Worm (Caenorhabditis elegans): ENCODE results near the gene heh-1.

Gene heh-1

ce11 chrIII:3241361-3241760, 42.0 kb upstream of the heh-1 start:
- TF ChIP-seq eor-1 (tag; optimal IDR thresholded peaks at IDR 0.05) (no peak), ceh-28 (tag; optimal IDR thresholded peaks at IDR 0.05) (peak; percentile 87)

DNA sequence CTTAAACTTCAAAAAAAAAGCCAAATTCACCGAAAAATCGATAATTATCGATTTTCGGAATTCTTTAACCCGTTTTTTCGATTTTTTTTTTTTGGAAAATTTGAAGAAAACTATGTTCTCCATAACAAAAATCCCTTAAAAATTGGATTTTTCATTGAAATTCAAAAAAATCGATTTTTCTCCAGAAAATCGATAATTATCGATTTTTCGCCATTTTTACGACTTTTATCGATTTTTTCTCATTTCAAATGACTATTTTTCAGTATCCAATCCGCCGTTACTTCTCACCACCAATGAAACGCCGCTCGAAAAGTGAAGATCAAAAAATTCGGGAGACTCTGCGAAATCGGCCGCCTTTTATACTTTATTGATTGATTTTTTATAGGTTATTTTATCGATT, 41.6 kb upstream of the heh-1 start:
- no peak for TF ChIP-seq fos-1 (tag; optimal IDR thresholded peaks at IDR 0.05)
- peak; percentile 91 for TF ChIP-seq ceh-28 (tag; optimal IDR thresholded peaks at IDR 0.05)

DNA sequence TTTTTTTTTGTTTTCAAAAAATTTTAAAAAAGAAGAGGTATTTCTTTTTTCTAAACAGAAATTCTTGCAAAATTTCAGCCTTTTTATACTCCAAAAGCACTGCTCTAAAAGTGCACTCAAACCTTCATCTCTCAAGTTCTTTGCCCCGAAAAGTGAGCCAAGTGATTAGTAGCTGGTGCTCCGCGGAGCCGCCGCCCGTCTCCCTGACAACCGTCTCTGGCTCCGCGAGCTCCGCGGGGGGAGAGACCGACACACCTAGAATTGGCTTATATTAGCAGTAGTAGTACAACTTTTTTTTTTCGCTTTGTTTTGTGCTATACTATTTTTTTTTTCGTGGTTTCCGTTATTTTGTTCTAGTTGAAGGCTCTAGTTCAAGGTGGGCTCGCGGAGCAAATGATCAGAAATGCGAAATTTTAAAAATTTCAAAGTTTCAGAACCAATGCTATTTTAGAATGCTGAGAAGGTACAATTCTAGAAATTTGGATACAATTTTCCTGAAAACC, 33.4 kb upstream of the heh-1 start, which contains the start of gene Y53G8AL.1:
Y53G8AL.1 (plus strand) TSS at position 453 of the 503 bp plus-strand sequence.
- no peak for TF ChIP-seq lin-15B (tag; optimal IDR thresholded peaks at IDR 0.05)

DNA sequence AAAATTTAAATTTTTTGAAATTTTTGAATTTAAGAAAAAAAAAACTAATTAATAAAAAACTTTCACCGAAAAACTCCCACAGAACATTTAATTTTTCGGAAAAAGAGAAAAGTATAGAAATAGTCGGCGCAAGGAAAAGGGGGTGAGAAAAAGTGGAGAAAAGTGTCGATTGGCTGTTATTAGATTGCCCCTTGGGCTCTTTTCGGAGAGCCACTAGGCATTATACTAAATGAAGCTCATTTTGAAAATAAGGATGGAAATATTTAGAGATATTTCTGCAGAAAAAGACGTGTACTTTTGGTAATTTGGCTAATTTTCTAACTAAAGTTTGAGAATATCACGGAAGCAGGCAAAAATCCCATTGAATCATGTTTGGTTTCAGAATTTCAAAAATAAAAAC, 24.8 kb upstream of the heh-1 start:
- TF ChIP-seq ztf-4 (tag; optimal IDR thresholded peaks at IDR 0.05): no peak
- TF ChIP-seq fkh-2 (tag; optimal IDR thresholded peaks at IDR 0.05): no peak
- TF ChIP-seq ama-1 (optimal IDR thresholded peaks at IDR 0.05): no peak
- TF ChIP-seq nfya-1 (tag; optimal IDR thresholded peaks at IDR 0.05; ENCODE audit: insufficient read depth): peak; percentile 13
- no peak for TF ChIP-seq ZK546.5 (tag; optimal IDR thresholded peaks at IDR 0.05)
- TF ChIP-seq R02D3.7 (tag; optimal IDR thresholded peaks at IDR 0.05): no peak
- no peak for TF ChIP-seq ceh-16 (tag; optimal IDR thresholded peaks at IDR 0.05)

DNA sequence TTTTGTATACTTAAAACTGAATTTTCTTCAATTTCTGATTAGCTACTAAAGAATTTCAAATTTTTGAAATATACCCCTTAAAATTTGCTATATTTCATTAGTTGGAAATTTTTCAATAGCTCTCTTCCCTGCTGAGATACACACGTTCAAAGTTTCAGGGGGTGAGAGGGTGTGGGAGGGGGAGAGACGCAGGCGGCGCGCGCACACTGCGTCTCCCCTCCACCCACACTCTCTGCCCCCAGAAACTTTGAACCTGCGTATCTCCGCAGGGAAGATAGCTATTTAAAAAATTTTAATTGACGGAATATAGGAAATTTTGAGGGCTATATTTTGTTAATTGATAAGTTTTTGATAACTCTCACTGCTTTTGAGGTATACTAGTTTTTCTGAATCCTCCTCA, 23.4 kb upstream of the heh-1 start:
- TF ChIP-seq nhr-12 (tag; optimal IDR thresholded peaks at IDR 0.05) (no peak), skn-1 (tag; optimal IDR thresholded peaks at IDR 0.05) (no peak), mdl-1 (tag; optimal IDR thresholded peaks at IDR 0.05) (no peak), unc-39 (tag; optimal IDR thresholded peaks at IDR 0.05) (no peak), lin-15B (tag; optimal IDR thresholded peaks at IDR 0.05) (no peak), pqm-1 (tag; optimal IDR thresholded peaks at IDR 0.05) (no peak)

- no peak for TF ChIP-seq elt-1 (tag; optimal IDR thresholded peaks at IDR 0.05)
- TF ChIP-seq elt-3 (tag; optimal IDR thresholded peaks at IDR 0.05): no peak
- no peak for TF ChIP-seq ztf-11 (tag; optimal IDR thresholded peaks at IDR 0.05)
- TF ChIP-seq mdl-1 (tag; optimal IDR thresholded peaks at IDR 0.05): no peak
- no peak for TF ChIP-seq fos-1 (tag; optimal IDR thresholded peaks at IDR 0.05)
- peak; percentile 39 for TF ChIP-seq fkh-10 (GFP tag; optimal IDR thresholded peaks at IDR 0.05)
- TF ChIP-seq lin-39 (tag; optimal IDR thresholded peaks at IDR 0.05): peak; percentile 10
- TF ChIP-seq unc-39 (tag; optimal IDR thresholded peaks at IDR 0.05): no peak
- TF ChIP-seq nhr-11 (tag; optimal IDR thresholded peaks at IDR 0.05): no peak
- TF ChIP-seq pha-4 (tag; optimal IDR thresholded peaks at IDR 0.05): no peak
- TF ChIP-seq egl-27 (tag; optimal IDR thresholded peaks at IDR 0.05): no peak
- no peak for TF ChIP-seq ZK546.5 (tag; optimal IDR thresholded peaks at IDR 0.05)
- TF ChIP-seq nhr-43 (tag; optimal IDR thresholded peaks at IDR 0.05; ENCODE audit: poor library complexity, severe bottlenecking): no peak
- no peak for TF ChIP-seq pqm-1 (tag; optimal IDR thresholded peaks at IDR 0.05)
- no peak for TF ChIP-seq R02D3.7 (tag; optimal IDR thresholded peaks at IDR 0.05)
- no peak for TF ChIP-seq nhr-28 (tag; optimal IDR thresholded peaks at IDR 0.05)
- no peak for TF ChIP-seq tbx-2 (tag; optimal IDR thresholded peaks at IDR 0.05)
- peak; percentile 78 for TF ChIP-seq hmg-11 (tag; optimal IDR thresholded peaks at IDR 0.05)
- no peak for TF ChIP-seq nhr-76 (tag; optimal IDR thresholded peaks at IDR 0.05)
- no peak for TF ChIP-seq ceh-9 (tag; optimal IDR thresholded peaks at IDR 0.05)
- peak; percentile 71 for TF ChIP-seq nfya-1 (tag; optimal IDR thresholded peaks at IDR 0.05; ENCODE audit: insufficient read depth)
- no peak for TF ChIP-seq skn-1 (tag; optimal IDR thresholded peaks at IDR 0.05)
Observed at ce11 chrIII:3220287-3220686, 21.0 kb upstream of the heh-1 start.

ce11 chrIII:3219050-3219449, 19.7 kb upstream of the heh-1 start, which contains the start of gene frm-8:
Gene frm-8 (minus strand): TSS chrIII:3219150.
- TF ChIP-seq jun-1 (tag; optimal IDR thresholded peaks at IDR 0.05) (no peak), ztf-4 (tag; optimal IDR thresholded peaks at IDR 0.05) (no peak), nhr-76 (tag; optimal IDR thresholded peaks at IDR 0.05) (no peak), lin-15B (tag; optimal IDR thresholded peaks at IDR 0.05) (no peak), tbx-2 (tag; optimal IDR thresholded peaks at IDR 0.05) (no peak), lin-39 (tag; optimal IDR thresholded peaks at IDR 0.05) (no peak), ceh-16 (tag; optimal IDR thresholded peaks at IDR 0.05) (no peak), hmg-11 (tag; optimal IDR thresholded peaks at IDR 0.05) (no peak), pqm-1 (tag; optimal IDR thresholded peaks at IDR 0.05) (no peak), ZK546.5 (tag; optimal IDR thresholded peaks at IDR 0.05) (no peak), R02D3.7 (tag; optimal IDR thresholded peaks at IDR 0.05) (no peak), elt-1 (tag; optimal IDR thresholded peaks at IDR 0.05) (no peak), sea-2 (GFP tag; optimal IDR thresholded peaks at IDR 0.05) (no peak), unc-62 (GFP tag; optimal IDR thresholded peaks at IDR 0.05) (no peak), mml-1 (tag; optimal IDR thresholded peaks at IDR 0.05) (no peak), fkh-2 (tag; optimal IDR thresholded peaks at IDR 0.05) (no peak), ztf-11 (tag; optimal IDR thresholded peaks at IDR 0.05) (no peak), egl-5 (tag; optimal IDR thresholded peaks at IDR 0.05) (no peak), pha-4 (tag; optimal IDR thresholded peaks at IDR 0.05) (no peak), fkh-10 (GFP tag; optimal IDR thresholded peaks at IDR 0.05) (no peak)
